Worm (Caenorhabditis elegans) whole organism, L2 larva: ENCODE data around the gene syd-1.
A peak's percentile ranks its signal among the peaks of the same experiment; 100 is the strongest.

Source experiments
- C34F6.9 ChIP-seq: fragments of 150-350 bp; optimal IDR thresholded peaks from 2 replicates; lab custom pipeline; 2014; ENCODE audit warnings: missing biosample characterization, missing genetic modification characterization
- F13H6.1 ChIP-seq: sonication (generic microtip); optimal IDR thresholded peaks from 2 replicates; lab custom pipeline; 2016; ENCODE audit warnings: missing genetic modification characterization, missing compliant biosample characterization
- R02D3.7 ChIP-seq: fragments of 150-350 bp; optimal IDR thresholded peaks from 2 replicates; lab custom pipeline; 2014; ENCODE audit warnings: missing biosample characterization, missing genetic modification characterization
- Y55F3AM.14 ChIP-seq: fragments of 200-800 bp; sonication (Bioruptor generic); optimal IDR thresholded peaks from 2 replicates; lab custom pipeline; 2018; ENCODE audit warnings: mild to moderate bottlenecking, missing genetic modification characterization, missing compliant biosample characterization
- ZK546.5 ChIP-seq: sonication (generic microtip); optimal IDR thresholded peaks from 2 replicates; lab custom pipeline; 2017; ENCODE audit warnings: missing biosample characterization, missing genetic modification characterization
- blmp-1 ChIP-seq: sonication (generic microtip); optimal IDR thresholded peaks from 2 replicates; lab custom pipeline; 2017; ENCODE audit warnings: missing genetic modification characterization, mild to moderate bottlenecking, missing compliant biosample characterization, antibody characterized with exemption, moderate library complexity; ENCODE audit not compliant: insufficient read depth
- ceh-16 ChIP-seq: fragments of 150-350 bp; optimal IDR thresholded peaks from 2 replicates; lab custom pipeline; 2014; ENCODE audit warnings: missing biosample characterization, missing genetic modification characterization
- ceh-82 ChIP-seq: fragments of 150-350 bp; optimal IDR thresholded peaks from 2 replicates; lab custom pipeline; 2014; ENCODE audit warnings: missing biosample characterization, missing genetic modification characterization
- crh-2 ChIP-seq: sonication (generic microtip); optimal IDR thresholded peaks from 2 replicates; lab custom pipeline; 2017; ENCODE audit warnings: missing biosample characterization, missing genetic modification characterization
- elt-1 ChIP-seq: fragments of 150-350 bp; optimal IDR thresholded peaks from 2 replicates; lab custom pipeline; 2014; ENCODE audit warnings: missing biosample characterization, missing genetic modification characterization
- elt-3 ChIP-seq: sonication (generic microtip); optimal IDR thresholded peaks from 2 replicates; lab custom pipeline; 2017; ENCODE audit warnings: missing biosample characterization, missing genetic modification characterization
- fos-1 ChIP-seq: fragments of 150-350 bp; optimal IDR thresholded peaks from 2 replicates; lab custom pipeline; 2014; ENCODE audit warnings: missing biosample characterization, missing genetic modification characterization
- gmeb-1 ChIP-seq: fragments of 150-350 bp; optimal IDR thresholded peaks from 2 replicates; lab custom pipeline; 2014; ENCODE audit warnings: missing biosample characterization, missing genetic modification characterization
- lin-11 ChIP-seq: fragments of 150-350 bp; sonication (generic microtip); optimal IDR thresholded peaks from 2 replicates; lab custom pipeline; 2014; ENCODE audit warnings: missing biosample characterization, missing genetic modification characterization, inconsistent platforms, mixed read lengths
- lin-39 ChIP-seq: fragments of 150-350 bp; optimal IDR thresholded peaks from 2 replicates; lab custom pipeline; 2014; ENCODE audit warnings: missing biosample characterization, missing genetic modification reagents, missing genetic modification characterization
- mab-5 ChIP-seq: fragments of 150-350 bp; optimal IDR thresholded peaks from 2 replicates; lab custom pipeline; 2014; ENCODE audit warnings: missing biosample characterization, missing genetic modification characterization
- mdl-1 ChIP-seq, 2 experiments: fragments of 150-350 bp in 1 of 2; sonication (generic microtip) in 1 of 2; optimal IDR thresholded peaks; 2 replicates each; lab custom pipeline; 2017; ENCODE audit warnings: missing biosample characterization in 2 of 2, missing genetic modification characterization in 2 of 2
- nhr-12 ChIP-seq: fragments of 150-350 bp; optimal IDR thresholded peaks from 2 replicates; lab custom pipeline; 2014; ENCODE audit warnings: missing biosample characterization, missing genetic modification characterization
- nhr-129 ChIP-seq: fragments of 150-350 bp; optimal IDR thresholded peaks from 2 replicates; lab custom pipeline; 2014; ENCODE audit warnings: missing biosample characterization, missing genetic modification characterization
- nhr-21 ChIP-seq: fragments of 150-350 bp; optimal IDR thresholded peaks from 2 replicates; lab custom pipeline; 2014; ENCODE audit warnings: missing biosample characterization, missing genetic modification characterization
- nhr-23 ChIP-seq: fragments of 150-350 bp; optimal IDR thresholded peaks from 2 replicates; lab custom pipeline; 2014; ENCODE audit warnings: missing biosample characterization, missing genetic modification reagents, missing genetic modification characterization
- nhr-237 ChIP-seq: fragments of 150-350 bp; optimal IDR thresholded peaks from 2 replicates; lab custom pipeline; 2014; ENCODE audit warnings: missing biosample characterization, missing genetic modification characterization
- nhr-25 ChIP-seq: fragments of 150-350 bp; sonication (generic microtip); optimal IDR thresholded peaks from 3 replicates; lab custom pipeline; 2014; ENCODE audit warnings: missing biosample characterization, missing genetic modification characterization
- nhr-6 ChIP-seq: fragments of 150-350 bp; optimal IDR thresholded peaks from 2 replicates; lab custom pipeline; 2014; ENCODE audit warnings: missing biosample characterization, missing genetic modification characterization
- nhr-77 ChIP-seq: fragments of 150-350 bp; optimal IDR thresholded peaks from 2 replicates; lab custom pipeline; 2014; ENCODE audit warnings: missing biosample characterization, missing genetic modification characterization
- peb-1 ChIP-seq: fragments of 150-350 bp; optimal IDR thresholded peaks from 2 replicates; lab custom pipeline; 2014; ENCODE audit warnings: missing biosample characterization, missing genetic modification characterization
- sem-4 ChIP-seq: fragments of 150-350 bp; optimal IDR thresholded peaks from 2 replicates; lab custom pipeline; 2014; ENCODE audit warnings: missing biosample characterization, missing genetic modification reagents, missing genetic modification characterization
- sma-3 ChIP-seq: sonication (generic microtip); optimal IDR thresholded peaks from 2 replicates; lab custom pipeline; 2016; ENCODE audit warnings: missing genetic modification reagents, missing genetic modification characterization, missing compliant biosample characterization
- sma-9 ChIP-seq, 2 experiments: fragments of 150-350 bp in 1 of 2; sonication (generic microtip) in 1 of 2; optimal IDR thresholded peaks; 2 replicates each; lab custom pipeline; 2014 to 2016; ENCODE audit warnings: missing genetic modification characterization in 2 of 2, mild to moderate bottlenecking in 1 of 2, missing biosample characterization in 1 of 2, missing compliant biosample characterization in 1 of 2, missing genetic modification reagents in 1 of 2, moderate library complexity in 1 of 2
- snpc-4 ChIP-seq: fragments of 150-350 bp; optimal IDR thresholded peaks from 2 replicates; lab custom pipeline; 2014; ENCODE audit warnings: missing biosample characterization, missing genetic modification characterization
- unc-39 ChIP-seq: fragments of 150-350 bp; optimal IDR thresholded peaks from 2 replicates; lab custom pipeline; 2014; ENCODE audit warnings: missing biosample characterization, missing genetic modification characterization
- unc-55 ChIP-seq: fragments of 150-350 bp; sonication (generic microtip); optimal IDR thresholded peaks from 3 replicates; lab custom pipeline; 2014; ENCODE audit warnings: missing biosample characterization, missing genetic modification reagents, missing genetic modification characterization
- unc-62 ChIP-seq: fragments of 150-350 bp; optimal IDR thresholded peaks from 2 replicates; lab custom pipeline; 2014; ENCODE audit warnings: missing biosample characterization, missing genetic modification reagents, missing genetic modification characterization
- zag-1 ChIP-seq: fragments of 150-350 bp; optimal IDR thresholded peaks from 2 replicates; lab custom pipeline; 2014; ENCODE audit warnings: missing biosample characterization, missing genetic modification characterization
- ztf-1 ChIP-seq: fragments of 200-800 bp; sonication (Bioruptor generic); conservative IDR thresholded peaks from 2 replicates; pipeline ENCODE4 v1.3.6; 2022; ENCODE audit warnings: missing genetic modification characterization, missing compliant biosample characterization
- ztf-11 ChIP-seq: sonication (generic microtip); optimal IDR thresholded peaks from 2 replicates; lab custom pipeline; 2017; ENCODE audit warnings: missing biosample characterization, missing genetic modification characterization

The syd-1 gene

DNA sequence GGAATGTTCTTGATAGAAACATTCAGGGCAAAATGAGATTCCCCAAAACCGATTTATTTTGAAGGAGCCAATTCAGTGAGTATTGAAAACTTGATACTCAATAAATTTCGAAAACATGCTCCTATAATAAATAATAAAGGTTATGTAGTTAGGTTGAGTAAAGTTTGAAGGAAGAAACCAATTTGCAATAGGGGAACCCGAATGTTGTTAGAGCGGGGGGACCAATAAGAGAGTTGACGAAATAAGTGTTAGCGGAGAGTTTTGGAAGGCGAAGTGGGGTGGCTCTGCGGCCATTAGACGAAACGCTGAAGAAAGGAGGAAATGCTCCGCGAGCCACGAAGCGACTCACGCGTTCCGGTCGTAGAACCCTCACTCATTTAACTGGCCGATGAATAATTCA lies 30.3 kb upstream of the syd-1 start:
- TF ChIP-seq ceh-16 (tag; lab: Kevin White, UChicago), result no peak
- TF ChIP-seq mdl-1 (tag; optimal IDR thresholded peaks at IDR 0.05; lab: Kevin White, UChicago), result no peak
- no peak for TF ChIP-seq nhr-237 (tag; lab: Kevin White, UChicago)
- no peak for TF ChIP-seq nhr-129 (tag; lab: Kevin White, UChicago)
- TF ChIP-seq ceh-82 (tag; lab: Kevin White, UChicago), result no peak
- no peak for TF ChIP-seq nhr-23 (tag; lab: Kevin White, UChicago)
- no peak for TF ChIP-seq F13H6.1 (tag; lab: Kevin White, UChicago)
- TF ChIP-seq unc-62 (GFP tag; lab: Kevin White, UChicago), result no peak
- no peak for TF ChIP-seq nhr-6 (tag; lab: Kevin White, UChicago)

DNA sequence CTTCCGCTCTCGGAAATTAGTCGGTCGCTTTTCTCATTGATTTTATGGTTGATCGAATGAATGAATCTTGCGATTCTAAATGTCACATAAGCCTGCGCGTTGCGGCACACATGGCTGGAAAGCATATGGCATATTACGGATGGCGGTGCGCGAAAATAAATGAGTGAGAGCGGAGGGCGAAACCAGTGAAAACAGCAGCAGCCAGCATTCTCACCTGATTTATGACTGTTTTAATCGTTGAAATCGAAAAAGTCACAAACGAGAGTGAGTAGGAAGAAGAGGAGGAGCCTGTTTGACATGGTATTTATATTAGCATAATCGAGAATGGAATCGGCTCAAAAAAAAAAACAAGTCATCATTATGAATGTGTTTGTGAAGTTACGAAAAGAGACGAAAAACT lies 29.6 kb upstream of the syd-1 start:
- no peak for TF ChIP-seq blmp-1 (tag; lab: Kevin White, UChicago)
- TF ChIP-seq R02D3.7 (tag; lab: Kevin White, UChicago), result no peak
- TF ChIP-seq unc-39 (tag; lab: Kevin White, UChicago), result no peak
- TF ChIP-seq nhr-12 (tag; lab: Kevin White, UChicago), result no peak
- no peak for TF ChIP-seq sma-3 (GFP tag; lab: Kevin White, UChicago)
- TF ChIP-seq sem-4, result no peak
- no peak for TF ChIP-seq C34F6.9 (tag; lab: Kevin White, UChicago)
- no peak for TF ChIP-seq ztf-11 (tag; lab: Kevin White, UChicago)
- no peak for TF ChIP-seq unc-55 (GFP tag; lab: Kevin White, UChicago)
- no peak for TF ChIP-seq elt-3 (tag; lab: Kevin White, UChicago)
- TF ChIP-seq gmeb-1, result no peak
- no peak for TF ChIP-seq nhr-21 (tag; lab: Kevin White, UChicago)
- TF ChIP-seq lin-11 (tag; lab: Kevin White, UChicago), result no peak

DNA sequence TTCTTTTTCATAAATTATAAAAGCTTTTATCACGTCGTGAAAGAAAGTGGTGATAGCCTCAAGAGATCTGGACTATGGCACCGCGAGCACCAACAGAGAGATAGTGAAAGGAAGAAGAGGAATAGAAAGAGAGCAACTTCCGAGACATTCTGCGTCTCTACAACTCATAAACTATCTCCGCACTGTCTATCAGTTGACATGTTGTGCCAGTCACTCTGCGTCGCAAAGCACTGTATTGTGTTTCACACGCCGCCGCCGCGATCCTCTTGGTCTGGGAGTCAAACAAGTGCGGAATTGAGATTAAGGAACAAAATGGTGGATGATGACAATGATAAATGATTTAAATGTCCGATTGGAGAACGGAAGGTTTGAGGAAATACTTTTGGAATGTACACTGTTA lies 28.8 kb upstream of the syd-1 start:
- TF ChIP-seq unc-55 (GFP tag; lab: Kevin White, UChicago), result no peak
- TF ChIP-seq gmeb-1, result no peak
- no peak for TF ChIP-seq ztf-1 (GFP tag; lab: Robert Waterston, UW)
- TF ChIP-seq nhr-6 (tag; lab: Kevin White, UChicago), result no peak
- TF ChIP-seq sma-3 (GFP tag; lab: Kevin White, UChicago), result peak; percentile 7
- TF ChIP-seq mdl-1 (tag; optimal IDR thresholded peaks at IDR 0.05; lab: Kevin White, UChicago), result no peak
- TF ChIP-seq ceh-82 (tag; lab: Kevin White, UChicago), result no peak
- TF ChIP-seq nhr-21 (tag; lab: Kevin White, UChicago), result no peak
- TF ChIP-seq nhr-77 (tag; lab: Kevin White, UChicago), result no peak
- TF ChIP-seq nhr-237 (tag; lab: Kevin White, UChicago), result no peak
- TF ChIP-seq zag-1 (tag; lab: Kevin White, UChicago), result no peak
- TF ChIP-seq elt-1 (tag; lab: Kevin White, UChicago), result no peak
- TF ChIP-seq sma-9 (GFP tag; optimal IDR thresholded peaks at IDR 0.05; lab: Kevin White, UChicago), result peak; percentile 41
- no peak for TF ChIP-seq sma-9 (tag; optimal IDR thresholded peaks at IDR 0.05; lab: Kevin White, UChicago)
- no peak for TF ChIP-seq ceh-16 (tag; lab: Kevin White, UChicago)
- TF ChIP-seq fos-1 (tag; lab: Kevin White, UChicago), result peak; percentile 43
- TF ChIP-seq lin-11 (tag; lab: Kevin White, UChicago), result no peak
- TF ChIP-seq Y55F3AM.14 (GFP tag; lab: Kevin White, UChicago), result no peak
- TF ChIP-seq elt-3 (tag; lab: Kevin White, UChicago), result no peak
- no peak for TF ChIP-seq ZK546.5 (tag; lab: Kevin White, UChicago)
- peak; percentile 14 for TF ChIP-seq nhr-129 (tag; lab: Kevin White, UChicago)
- no peak for TF ChIP-seq crh-2 (tag; lab: Kevin White, UChicago)
- no peak for TF ChIP-seq mab-5
- no peak for TF ChIP-seq lin-39 (tag; lab: Kevin White, UChicago)
- no peak for TF ChIP-seq blmp-1 (tag; lab: Kevin White, UChicago)
- TF ChIP-seq F13H6.1 (tag; lab: Kevin White, UChicago), result peak; percentile 58
- no peak for TF ChIP-seq snpc-4 (tag; lab: Kevin White, UChicago)
- no peak for TF ChIP-seq C34F6.9 (tag; lab: Kevin White, UChicago)
- peak; percentile 28 for TF ChIP-seq peb-1
- no peak for TF ChIP-seq nhr-25 (tag; lab: Kevin White, UChicago)
